Fruit fly (Drosophila melanogaster) whole organism, prepupa: ENCODE measurements around the gene Nepl3.

ENCODE experiments used
- Blimp-1 ChIP-seq: fragments of 200-800 bp; sonication (Bioruptor generic); optimal IDR thresholded peaks from 3 replicates; lab custom pipeline; 2017; ENCODE audit warnings: missing biosample characterization, missing genetic modification characterization, mild to moderate bottlenecking, moderate library complexity, missing genetic modification reagents
- CG10631 ChIP-seq: fragments of 200-800 bp; sonication (Bioruptor generic); optimal IDR thresholded peaks from 2 replicates; lab custom pipeline; 2016; ENCODE audit warnings: missing biosample characterization, missing genetic modification characterization
- CG11294 ChIP-seq: fragments of 200-800 bp; sonication (Bioruptor generic); IDR thresholded peaks from 2 replicates; pipeline ENCODE4 v1.3.6; 2022; ENCODE audit warnings: missing biosample characterization, missing genetic modification characterization
- CG11762 ChIP-seq: fragments of 200-800 bp; sonication (Bioruptor generic); optimal IDR thresholded peaks from 3 replicates; lab custom pipeline; 2016; ENCODE audit warnings: missing biosample characterization, missing genetic modification characterization; ENCODE audit not compliant: insufficient read depth
- CG15336 ChIP-seq: fragments of 200-800 bp; sonication (Bioruptor generic); IDR thresholded peaks from 2 replicates; pipeline ENCODE4 v1.3.6; 2022; ENCODE audit warnings: missing biosample characterization, missing genetic modification characterization
- CG1621 ChIP-seq: fragments of 200-800 bp; sonication (Bioruptor generic); optimal IDR thresholded peaks from 3 replicates; lab custom pipeline; 2018; ENCODE audit warnings: missing biosample characterization, mild to moderate bottlenecking, missing genetic modification characterization
- CG16779 ChIP-seq: fragments of 200-800 bp; sonication (Bioruptor generic); optimal IDR thresholded peaks from 3 replicates; lab custom pipeline; 2017; ENCODE audit warnings: missing biosample characterization, mild to moderate bottlenecking, missing genetic modification characterization
- CG3032 ChIP-seq: fragments of 200-800 bp; optimal IDR thresholded peaks from 2 replicates; lab custom pipeline; 2019; ENCODE audit warnings: missing biosample characterization, mild to moderate bottlenecking, missing genetic modification characterization, moderate library complexity
- CG34406 ChIP-seq: fragments of 200-800 bp; sonication (Bioruptor generic); optimal IDR thresholded peaks from 3 replicates; lab custom pipeline; 2016; ENCODE audit warnings: missing biosample characterization, missing genetic modification characterization
- CG3919 ChIP-seq: fragments of 200-800 bp; sonication (Bioruptor generic); optimal IDR thresholded peaks from 3 replicates; lab custom pipeline; 2016; ENCODE audit warnings: missing biosample characterization, missing genetic modification characterization
- CG4318 ChIP-seq: fragments of 200-800 bp; sonication (Bioruptor generic); optimal IDR thresholded peaks from 3 replicates; lab custom pipeline; 2017; ENCODE audit warnings: missing biosample characterization, mild to moderate bottlenecking, missing genetic modification characterization
- CG6163 ChIP-seq: fragments of 200-800 bp; sonication (Bioruptor generic); IDR thresholded peaks from 3 replicates; pipeline ENCODE4 v1.3.6; 2022; ENCODE audit warnings: missing biosample characterization, missing genetic modification characterization
- CG6276 ChIP-seq: fragments of 200-800 bp; sonication (Bioruptor generic); optimal IDR thresholded peaks from 2 replicates; lab custom pipeline; 2017; ENCODE audit warnings: missing biosample characterization, mild to moderate bottlenecking, missing genetic modification characterization
- CG6808 ChIP-seq: fragments of 200-800 bp; sonication (Bioruptor generic); optimal IDR thresholded peaks from 3 replicates; lab custom pipeline; 2017; ENCODE audit warnings: missing biosample characterization, missing genetic modification characterization, mild to moderate bottlenecking, moderate library complexity, missing genetic modification reagents
- CG6854 ChIP-seq: fragments of 200-800 bp; sonication (Bioruptor generic); optimal IDR thresholded peaks from 2 replicates; lab custom pipeline; 2017; ENCODE audit warnings: missing biosample characterization, mild to moderate bottlenecking, missing genetic modification characterization
- CG8119 ChIP-seq: fragments of 200-800 bp; sonication (Bioruptor generic); IDR thresholded peaks from 3 replicates; pipeline ENCODE4 v1.3.6; 2022; ENCODE audit warnings: missing biosample characterization, missing genetic modification characterization
- CG8319 ChIP-seq: fragments of 200-800 bp; sonication (Bioruptor generic); optimal IDR thresholded peaks from 3 replicates; lab custom pipeline; 2016; ENCODE audit warnings: missing biosample characterization, missing genetic modification characterization
- Eip78C ChIP-seq: fragments of 200-800 bp; sonication (Bioruptor generic); peaks from one replicate; lab custom pipeline; 2016; ENCODE audit warnings: missing biosample characterization, missing genetic modification characterization
- Ets21C ChIP-seq: fragments of 200-800 bp; sonication (Bioruptor generic); optimal IDR thresholded peaks from 3 replicates; lab custom pipeline; 2016; ENCODE audit warnings: missing biosample characterization, missing genetic modification characterization
- Ets96B ChIP-seq: fragments of 200-800 bp; optimal IDR thresholded peaks from 2 replicates; lab custom pipeline; 2019; ENCODE audit warnings: missing biosample characterization, mild to moderate bottlenecking, missing genetic modification characterization, moderate library complexity
- Gug ChIP-seq: fragments of 200-800 bp; sonication (Bioruptor generic); IDR thresholded peaks from 2 replicates; pipeline ENCODE4 v1.3.6; 2022; ENCODE audit warnings: missing biosample characterization, missing genetic modification characterization
- Hr39 ChIP-seq: fragments of 200-800 bp; sonication (Bioruptor generic); optimal IDR thresholded peaks from 2 replicates; lab custom pipeline; 2016; ENCODE audit warnings: missing biosample characterization, missing genetic modification characterization
- Hr4 ChIP-seq: fragments of 200-800 bp; sonication (Bioruptor generic); optimal IDR thresholded peaks from 3 replicates; lab custom pipeline; 2016; ENCODE audit warnings: missing biosample characterization, missing genetic modification characterization
- Lpt ChIP-seq: fragments of 200-800 bp; sonication (Bioruptor generic); optimal IDR thresholded peaks from 3 replicates; lab custom pipeline; 2016; ENCODE audit warnings: missing biosample characterization, missing genetic modification characterization
- Met ChIP-seq: fragments of 200-800 bp; sonication (Bioruptor generic); optimal IDR thresholded peaks from 3 replicates; lab custom pipeline; 2016; ENCODE audit warnings: missing biosample characterization, missing genetic modification characterization
- OdsH ChIP-seq: fragments of 200-800 bp; sonication (Bioruptor generic); optimal IDR thresholded peaks from 3 replicates; lab custom pipeline; 2016; ENCODE audit warnings: missing biosample characterization, missing genetic modification characterization
- Smox ChIP-seq: fragments of 200-800 bp; sonication (Bioruptor generic); optimal IDR thresholded peaks from 3 replicates; lab custom pipeline; 2016; ENCODE audit warnings: missing biosample characterization, missing genetic modification characterization
- Sox14 ChIP-seq: fragments of 200-800 bp; sonication (Bioruptor generic); optimal IDR thresholded peaks from 3 replicates; lab custom pipeline; 2016; ENCODE audit warnings: missing biosample characterization, missing genetic modification characterization
- Sox15 ChIP-seq: fragments of 200-800 bp; sonication (Bioruptor generic); optimal IDR thresholded peaks from 3 replicates; lab custom pipeline; 2016; ENCODE audit warnings: missing biosample characterization, missing genetic modification characterization
- achi ChIP-seq: fragments of 200-800 bp; sonication (Bioruptor generic); optimal IDR thresholded peaks from 3 replicates; lab custom pipeline; 2016; ENCODE audit warnings: missing biosample characterization, missing genetic modification characterization
- acj6 ChIP-seq: fragments of 200-800 bp; sonication (Bioruptor generic); optimal IDR thresholded peaks from 3 replicates; lab custom pipeline; 2016; ENCODE audit warnings: missing biosample characterization, missing genetic modification characterization
- cyc ChIP-seq: fragments of 200-800 bp; sonication (Bioruptor generic); optimal IDR thresholded peaks from 3 replicates; lab custom pipeline; 2016; ENCODE audit warnings: missing biosample characterization, missing genetic modification characterization
- dac ChIP-seq: fragments of 200-800 bp; sonication (Bioruptor generic); optimal IDR thresholded peaks from 2 replicates; lab custom pipeline; 2017; ENCODE audit warnings: missing biosample characterization, mild to moderate bottlenecking, missing genetic modification characterization
- esn ChIP-seq: fragments of 200-800 bp; sonication (Bioruptor generic); optimal IDR thresholded peaks from 2 replicates; lab custom pipeline; 2016; ENCODE audit warnings: missing biosample characterization, mild to moderate bottlenecking, missing genetic modification characterization, moderate library complexity
- fd85E ChIP-seq: fragments of 200-800 bp; sonication (Bioruptor generic); optimal IDR thresholded peaks from 3 replicates; lab custom pipeline; 2016; ENCODE audit warnings: missing biosample characterization, missing genetic modification characterization
- fkh ChIP-seq: fragments of 200-800 bp; sonication (Bioruptor generic); optimal IDR thresholded peaks from 3 replicates; lab custom pipeline; 2017; ENCODE audit warnings: missing biosample characterization, mild to moderate bottlenecking, missing genetic modification characterization, moderate library complexity
- pdm3 ChIP-seq: fragments of 200-800 bp; sonication (Bioruptor generic); optimal IDR thresholded peaks from 3 replicates; lab custom pipeline; 2016; ENCODE audit warnings: missing biosample characterization, missing genetic modification characterization
- ss ChIP-seq, 2 experiments: fragments of 200-800 bp; sonication (Bioruptor generic); optimal IDR thresholded peaks; 2 replicates in 1 of 2; 3 replicates in 1 of 2; lab custom pipeline; 2017 to 2018; ENCODE audit warnings: mild to moderate bottlenecking in 2 of 2, missing biosample characterization in 2 of 2, missing genetic modification characterization in 2 of 2, moderate library complexity in 1 of 2
- svp ChIP-seq: fragments of 200-800 bp; sonication (Bioruptor generic); peaks from one replicate; lab custom pipeline; 2016; ENCODE audit warnings: missing biosample characterization, missing genetic modification characterization
- topi ChIP-seq: fragments of 200-800 bp; sonication (Bioruptor generic); optimal IDR thresholded peaks from 3 replicates; lab custom pipeline; 2016; ENCODE audit warnings: missing biosample characterization, missing genetic modification characterization

Nepl3 gene

dm6 chr2L:5059645-5060254 lies 1.7 kb upstream of the Nepl3 start, which contains the start of gene Rpn11 (continued):
- TF ChIP-seq CG16779 (no peak), CG6276 (no peak), Smox (GFP tag; lab: Kevin White, UChicago) (no peak), Ets21C (GFP tag; lab: Kevin White, UChicago) (peak; percentile 44), Gug (GFP tag; lab: Robert Waterston, UW) (0 out of 2 replicates have a peak, but pooled peaks have one; percentile 12), ss (GFP tag; optimal IDR thresholded peaks at IDR 0.05; lab: Kevin White, UChicago) (peak in 1 of 2 experiments; percentile 21), esn (GFP tag; lab: Kevin White, UChicago) (peak; percentile 68), CG6808 (GFP tag; lab: Kevin White, UChicago) (no peak), CG8319 (GFP tag; lab: Kevin White, UChicago) (peak; percentile 16), CG11294 (GFP tag; lab: Robert Waterston, UW) (no peak), CG3032 (peak; percentile 54), CG3919 (GFP tag; lab: Kevin White, UChicago) (peak; percentile 44), Hr4 (GFP tag; lab: Kevin White, UChicago) (peak; percentile 54), CG10631 (GFP tag; lab: Kevin White, UChicago) (peak; percentile 65), topi (peak; percentile 55), CG11762 (no peak), CG34406 (peak; percentile 39), achi (GFP tag; lab: Kevin White, UChicago) (peak; percentile 48), CG15336 (GFP tag; lab: Robert Waterston, UW) (0 out of 2 replicates have a peak, but pooled peaks have one; percentile 19), CG6163 (GFP tag; lab: Robert Waterston, UW) (no peak), OdsH (peak; percentile 49), CG8119 (GFP tag; lab: Robert Waterston, UW) (no peak), cyc (GFP tag; lab: Kevin White, UChicago) (peak; percentile 38), Blimp-1 (GFP tag; lab: Kevin White, UChicago) (no peak), dac (GFP tag; lab: Kevin White, UChicago) (no peak), Ets96B (tag; lab: Kevin White, UChicago) (peak; percentile 51), pdm3 (GFP tag; lab: Kevin White, UChicago) (no peak), CG6854 (GFP tag; lab: Kevin White, UChicago) (no peak), Eip78C (GFP tag; lab: Kevin White, UChicago) (peak; percentile 89), Sox14 (peak; percentile 74), Sox15 (GFP tag; lab: Kevin White, UChicago) (peak; percentile 19)
- TF ChIP-seq, all 60 proteins: peak for 34

dm6 chr2L:5055528-5055927 lies 2.5 kb downstream of the Nepl3 start:
- TF ChIP-seq CG11762 (no peak), acj6 (GFP tag; lab: Kevin White, UChicago) (no peak), topi (no peak), OdsH (no peak), Lpt (GFP tag; lab: Kevin White, UChicago) (no peak), CG4318 (no peak), fd85E (no peak)
- TF ChIP-seq, all 60 proteins: peak for 0

- TF ChIP-seq CG10631 (GFP tag; lab: Kevin White, UChicago): no peak
- peak; percentile 30 for TF ChIP-seq CG1621 (tag; lab: Kevin White, UChicago)
- no peak for TF ChIP-seq CG34406
- peak; percentile 60 for TF ChIP-seq Eip78C (GFP tag; lab: Kevin White, UChicago)
- no peak for TF ChIP-seq Hr39 (GFP tag; lab: Kevin White, UChicago)
- peak; percentile 92 for TF ChIP-seq fkh (GFP tag; lab: Kevin White, UChicago)
- peak; percentile 31 for TF ChIP-seq esn (GFP tag; lab: Kevin White, UChicago)
- no peak for TF ChIP-seq Lpt (GFP tag; lab: Kevin White, UChicago)
- no peak for TF ChIP-seq Gug (GFP tag; lab: Robert Waterston, UW)
- TF ChIP-seq achi (GFP tag; lab: Kevin White, UChicago): peak; percentile 49
- TF ChIP-seq Sox14: peak; percentile 0
- TF ChIP-seq svp: peak; percentile 6
- TF ChIP-seq Met (GFP tag; lab: Kevin White, UChicago): no peak
These were observed 3.1 kb downstream of the Nepl3 start, which contains the start of the genes CG14036 and His3.3A for dm6 chr2L:5054953-5055352. TSS of gene CG14036 (minus strand) at chr2L:5055016. TSS of gene His3.3A (plus strand) at chr2L:5055058.
